Fruit fly (Drosophila melanogaster) whole organism, pupa: Measurements from ENCODE around the gene Hydr2.

Source experiments
- CG12605 ChIP-seq: fragments of 200-800 bp; sonication (Bioruptor generic); IDR thresholded peaks from 2 replicates; pipeline ENCODE4 v1.3.6; 2022; ENCODE audit warnings: missing biosample characterization, missing genetic modification characterization
- CG13204 ChIP-seq: fragments of 200-800 bp; sonication (Bioruptor generic); optimal IDR thresholded peaks from 2 replicates; lab custom pipeline; 2018; ENCODE audit warnings: missing biosample characterization, mild to moderate bottlenecking, missing genetic modification characterization, moderate library complexity
- CG14655 ChIP-seq: fragments of 200-800 bp; sonication (Bioruptor generic); optimal IDR thresholded peaks from 3 replicates; lab custom pipeline; 2017; ENCODE audit warnings: mild to moderate bottlenecking, missing biosample characterization, missing genetic modification reagents, missing genetic modification characterization
- CG15710 ChIP-seq: fragments of 200-800 bp; sonication (Bioruptor generic); optimal IDR thresholded peaks from 2 replicates; lab custom pipeline; 2018; ENCODE audit warnings: missing biosample characterization, mild to moderate bottlenecking, missing genetic modification characterization, moderate library complexity
- CG32121 ChIP-seq: fragments of 200-800 bp; sonication (Bioruptor generic); IDR thresholded peaks from 2 replicates; pipeline ENCODE4 v1.3.6; 2022; ENCODE audit warnings: missing biosample characterization, missing genetic modification characterization
- CG4496 ChIP-seq: fragments of 200-800 bp; sonication (Bioruptor generic); IDR thresholded peaks from 3 replicates; pipeline ENCODE4 v1.3.6; 2022; ENCODE audit warnings: missing biosample characterization, missing genetic modification characterization
- CG8301 ChIP-seq: fragments of 200-800 bp; sonication (Bioruptor generic); optimal IDR thresholded peaks from 2 replicates; lab custom pipeline; 2018; ENCODE audit warnings: missing biosample characterization, mild to moderate bottlenecking, missing genetic modification characterization
- Ets98B ChIP-seq: fragments of 200-800 bp; sonication (Bioruptor generic); IDR thresholded peaks from 2 replicates; pipeline ENCODE4 v1.3.6; 2022; ENCODE audit warnings: missing biosample characterization, missing genetic modification characterization
- Pif1A ChIP-seq: fragments of 200-800 bp; sonication (Bioruptor generic); optimal IDR thresholded peaks from 3 replicates; lab custom pipeline; 2016; ENCODE audit warnings: missing biosample characterization, missing genetic modification characterization
- Snoo ChIP-seq: fragments of 200-800 bp; sonication (Bioruptor generic); optimal IDR thresholded peaks from 3 replicates; lab custom pipeline; 2017; ENCODE audit warnings: missing biosample characterization, mild to moderate bottlenecking, missing genetic modification characterization, inconsistent platforms
- fd96Ca ChIP-seq: fragments of 200-800 bp; sonication (Bioruptor generic); IDR thresholded peaks from 3 replicates; pipeline ENCODE4 v1.3.6; 2022; ENCODE audit warnings: missing biosample characterization, missing genetic modification characterization
- rn ChIP-seq: fragments of 200-800 bp; sonication (Bioruptor generic); IDR thresholded peaks from 2 replicates; pipeline ENCODE4 v1.3.6; 2022; ENCODE audit warnings: missing biosample characterization, missing genetic modification characterization

DNA sequence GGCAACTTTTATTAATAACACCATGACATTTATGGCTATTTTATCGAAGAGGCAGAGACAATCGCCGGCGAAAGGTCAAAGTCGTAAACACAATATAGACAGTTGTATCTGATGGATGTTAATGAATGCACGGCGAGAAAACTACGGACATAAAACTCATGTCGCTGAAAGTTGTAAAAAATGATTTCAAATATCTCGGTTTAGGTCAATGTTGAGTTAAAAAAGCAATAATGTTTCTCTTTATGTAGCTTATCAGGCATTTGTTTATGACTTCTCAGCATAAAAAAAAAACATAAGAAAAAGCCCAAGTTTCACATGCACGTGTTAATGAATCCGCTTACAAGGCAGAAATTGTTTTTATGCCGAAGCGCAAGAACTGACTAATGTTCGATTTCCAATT lies 42.1 kb upstream of the Hydr2 start:
- TF ChIP-seq Ets98B (no peak), CG13204 (no peak), CG14655 (GFP tag; lab: Kevin White, UChicago) (no peak), CG15710 (tag; lab: Kevin White, UChicago) (no peak), CG4496 (GFP tag; lab: Robert Waterston, UW) (no peak), rn (GFP tag; lab: Robert Waterston, UW) (no peak), CG32121 (GFP tag; lab: Robert Waterston, UW) (no peak), fd96Ca (GFP tag; lab: Robert Waterston, UW) (no peak), Snoo (no peak), CG12605 (GFP tag; lab: Robert Waterston, UW) (no peak), Pif1A (GFP tag; lab: Kevin White, UChicago) (no peak), CG8301 (no peak)
